Fruit fly (Drosophila melanogaster) whole organism, adult: Measurements from ENCODE around the gene sqd.

Experiments used
- CG12768 ChIP-seq: fragments of 200-800 bp; sonication (Bioruptor generic); optimal IDR thresholded peaks from 2 replicates; lab custom pipeline; 2017; ENCODE audit warnings: missing biosample characterization, missing genetic modification characterization, mild to moderate bottlenecking, moderate library complexity, missing genetic modification reagents
- CG14711 ChIP-seq: fragments of 200-800 bp; sonication (Bioruptor generic); optimal IDR thresholded peaks from 2 replicates; lab custom pipeline; 2018; ENCODE audit warnings: missing biosample characterization, mild to moderate bottlenecking, missing genetic modification characterization, moderate library complexity
- CG1620 ChIP-seq: fragments of 200-800 bp; sonication (Bioruptor generic); optimal IDR thresholded peaks from 2 replicates; lab custom pipeline; 2016; ENCODE audit warnings: missing biosample characterization, missing genetic modification characterization
- CG33017 ChIP-seq: fragments of 200-800 bp; sonication (Bioruptor generic); optimal IDR thresholded peaks from 2 replicates; lab custom pipeline; 2018; ENCODE audit warnings: missing biosample characterization, mild to moderate bottlenecking, missing genetic modification characterization, moderate library complexity
- CG5204 ChIP-seq: fragments of 200-800 bp; sonication (Bioruptor generic); optimal IDR thresholded peaks from 2 replicates; lab custom pipeline; 2016; ENCODE audit warnings: missing biosample characterization, missing genetic modification characterization
- CG7045 ChIP-seq: fragments of 200-800 bp; sonication (Bioruptor generic); optimal IDR thresholded peaks from 2 replicates; lab custom pipeline; 2017; ENCODE audit warnings: missing biosample characterization, mild to moderate bottlenecking, missing genetic modification characterization
- CG7101 ChIP-seq: fragments of 200-800 bp; sonication (Bioruptor generic); optimal IDR thresholded peaks from 2 replicates; lab custom pipeline; 2018; ENCODE audit warnings: missing biosample characterization, mild to moderate bottlenecking, missing genetic modification characterization, moderate library complexity
- Mnt ChIP-seq: fragments of 200-800 bp; sonication (Bioruptor generic); optimal IDR thresholded peaks from 2 replicates; lab custom pipeline; 2016; ENCODE audit warnings: missing biosample characterization, mild to moderate bottlenecking, missing genetic modification characterization
- cic ChIP-seq: fragments of 200-800 bp; sonication (Bioruptor generic); optimal IDR thresholded peaks from 2 replicates; lab custom pipeline; 2017; ENCODE audit warnings: missing biosample characterization, mild to moderate bottlenecking, missing genetic modification characterization, moderate library complexity
- cnc ChIP-seq, 2 experiments: fragments of >200 bp; optimal IDR thresholded peaks; 2 replicates each; lab custom pipeline; 2017
- kay ChIP-seq: fragments of 200-800 bp; sonication (Bioruptor generic); peaks from one replicate; lab custom pipeline; 2016; ENCODE audit warnings: missing biosample characterization, missing genetic modification characterization, borderline replicate concordance
- pad ChIP-seq: fragments of 200-800 bp; sonication (Bioruptor generic); optimal IDR thresholded peaks from 3 replicates; lab custom pipeline; 2017; ENCODE audit warnings: missing biosample characterization, missing genetic modification characterization, mild to moderate bottlenecking, moderate library complexity, missing genetic modification reagents

- TF ChIP-seq pad (GFP tag; lab: Kevin White, UChicago) = no peak
- no peak for TF ChIP-seq CG14711 (tag; lab: Kevin White, UChicago)
- no peak for TF ChIP-seq cic (GFP tag; lab: Kevin White, UChicago)
- no peak for TF ChIP-seq CG33017 (tag; lab: Kevin White, UChicago)
- TF ChIP-seq CG1620 (GFP tag; lab: Kevin White, UChicago) = no peak
- TF ChIP-seq CG7101 (tag; lab: Kevin White, UChicago) = no peak
- no peak for TF ChIP-seq CG5204 (GFP tag; lab: Kevin White, UChicago)
- TF ChIP-seq kay (GFP tag; lab: Kevin White, UChicago) = no peak
- peak in 1 of 2 experiments; percentile 32 for TF ChIP-seq cnc (optimal IDR thresholded peaks at IDR 0.05; lab: Kevin White, UChicago)
- no peak for TF ChIP-seq Mnt (GFP tag; lab: Kevin White, UChicago)
- no peak for TF ChIP-seq CG12768 (GFP tag; lab: Kevin White, UChicago)
- no peak for TF ChIP-seq CG7045 (GFP tag; lab: Kevin White, UChicago)
Observed at dm6 chr3R:13656294-13656693, 10.2 kb upstream of the sqd start, which contains the start of gene Rbp4.
